Worm (Caenorhabditis elegans) whole organism, mixed stage, embryonic: ENCODE data around the gene W02H3.1.
A peak's percentile ranks its signal among the peaks of the same experiment; 100 is the strongest.

Experiments
- M03D4.4 ChIP-seq: sonication (generic microtip); optimal IDR thresholded peaks from 2 replicates; lab custom pipeline; 2017; ENCODE audit warnings: mild to moderate bottlenecking, missing genetic modification characterization, missing compliant biosample characterization
- bed-3 ChIP-seq: fragments of 200-800 bp; sonication (Bioruptor generic); optimal IDR thresholded peaks from 3 replicates; lab custom pipeline; 2018; ENCODE audit warnings: mild to moderate bottlenecking, missing genetic modification characterization, moderate library complexity, missing compliant biosample characterization
- blmp-1 ChIP-seq: fragments of 150-350 bp; optimal IDR thresholded peaks from 2 replicates; lab custom pipeline; 2014; ENCODE audit warnings: missing biosample characterization, missing genetic modification characterization
- ceh-39 ChIP-seq: fragments of 150-350 bp; optimal IDR thresholded peaks from 2 replicates; lab custom pipeline; 2014; ENCODE audit warnings: missing biosample characterization, missing genetic modification characterization
- ceh-43 ChIP-seq: fragments of 200-800 bp; sonication (Bioruptor generic); optimal IDR thresholded peaks from 2 replicates; lab custom pipeline; 2018; ENCODE audit warnings: mild to moderate bottlenecking, missing genetic modification characterization, moderate library complexity, missing compliant biosample characterization
- ceh-83 ChIP-seq: fragments of 200-800 bp; sonication (Bioruptor generic); optimal IDR thresholded peaks from 2 replicates; lab custom pipeline; 2018; ENCODE audit warnings: mild to moderate bottlenecking, missing genetic modification characterization, missing compliant biosample characterization
- ces-1 ChIP-seq: fragments of 150-350 bp; optimal IDR thresholded peaks from 2 replicates; lab custom pipeline; 2014; ENCODE audit warnings: missing biosample characterization, missing genetic modification reagents, missing genetic modification characterization
- cnd-1 ChIP-seq: fragments of 200-800 bp; sonication (Bioruptor generic); optimal IDR thresholded peaks from 2 replicates; lab custom pipeline; 2018; ENCODE audit warnings: mild to moderate bottlenecking, missing genetic modification characterization, missing compliant biosample characterization
- drap-1 ChIP-seq: fragments of 200-800 bp; sonication (Bioruptor generic); optimal IDR thresholded peaks from 3 replicates; lab custom pipeline; 2018; ENCODE audit warnings: mild to moderate bottlenecking, missing genetic modification characterization, missing compliant biosample characterization
- elt-1 ChIP-seq: sonication (generic microtip); optimal IDR thresholded peaks from 2 replicates; lab custom pipeline; 2017; ENCODE audit warnings: missing genetic modification characterization, mild to moderate bottlenecking, missing compliant biosample characterization, antibody characterized with exemption, moderate library complexity, borderline replicate concordance; ENCODE audit not compliant: insufficient read depth
- elt-3 ChIP-seq: fragments of 150-350 bp; optimal IDR thresholded peaks from 2 replicates; lab custom pipeline; 2014; ENCODE audit warnings: missing biosample characterization, missing genetic modification characterization
- flh-1 ChIP-seq: fragments of 200-800 bp; sonication (Bioruptor generic); optimal IDR thresholded peaks from 2 replicates; lab custom pipeline; 2018; ENCODE audit warnings: mild to moderate bottlenecking, missing genetic modification characterization, moderate library complexity, missing compliant biosample characterization
- ham-2 ChIP-seq: fragments of 200-800 bp; sonication (Bioruptor generic); optimal IDR thresholded peaks from 2 replicates; lab custom pipeline; 2018; ENCODE audit warnings: mild to moderate bottlenecking, missing genetic modification characterization, missing compliant biosample characterization
- hlh-1 ChIP-seq: fragments of 150-350 bp; optimal IDR thresholded peaks from 2 replicates; lab custom pipeline; 2014; ENCODE audit warnings: missing biosample characterization, missing genetic modification reagents, missing genetic modification characterization
- lin-13 ChIP-seq: fragments of 150-350 bp; optimal IDR thresholded peaks from 2 replicates; lab custom pipeline; 2014; ENCODE audit warnings: missing biosample characterization, missing genetic modification characterization
- lin-32 ChIP-seq: fragments of 200-800 bp; sonication (Bioruptor generic); optimal IDR thresholded peaks from 2 replicates; lab custom pipeline; 2018; ENCODE audit warnings: mild to moderate bottlenecking, missing genetic modification characterization, missing compliant biosample characterization
- lsy-2 ChIP-seq: fragments of 150-350 bp; optimal IDR thresholded peaks from 2 replicates; lab custom pipeline; 2014; ENCODE audit warnings: missing biosample characterization, missing genetic modification characterization
- mab-5 ChIP-seq: fragments of 150-350 bp; optimal IDR thresholded peaks from 2 replicates; lab custom pipeline; 2014; ENCODE audit warnings: missing biosample characterization, missing genetic modification characterization
- mep-1 ChIP-seq: fragments of 150-350 bp; optimal IDR thresholded peaks from 2 replicates; lab custom pipeline; 2017; ENCODE audit warnings: missing biosample characterization, missing genetic modification reagents, missing genetic modification characterization, inconsistent platforms
- mls-2 ChIP-seq: sonication (generic microtip); optimal IDR thresholded peaks from 2 replicates; lab custom pipeline; 2016; ENCODE audit warnings: mild to moderate bottlenecking, missing genetic modification characterization, moderate library complexity, missing compliant biosample characterization
- nhr-12 ChIP-seq: fragments of 150-350 bp; optimal IDR thresholded peaks from 2 replicates; lab custom pipeline; 2014; ENCODE audit warnings: missing biosample characterization, missing genetic modification characterization
- nhr-2 ChIP-seq: fragments of 150-350 bp; optimal IDR thresholded peaks from 2 replicates; lab custom pipeline; 2014; ENCODE audit warnings: missing biosample characterization, missing genetic modification characterization
- nhr-237 ChIP-seq: fragments of 150-350 bp; optimal IDR thresholded peaks from 2 replicates; lab custom pipeline; 2014; ENCODE audit warnings: missing biosample characterization, missing genetic modification characterization
- nhr-28 ChIP-seq: fragments of 150-350 bp; optimal IDR thresholded peaks from 2 replicates; lab custom pipeline; 2014; ENCODE audit warnings: missing biosample characterization, missing genetic modification characterization
- nhr-76 ChIP-seq: sonication (generic microtip); optimal IDR thresholded peaks from 2 replicates; lab custom pipeline; 2017; ENCODE audit warnings: missing biosample characterization, missing genetic modification characterization
- pha-4 ChIP-seq: fragments of 150-350 bp; optimal IDR thresholded peaks from 2 replicates; lab custom pipeline; 2018; ENCODE audit warnings: missing biosample characterization, missing genetic modification reagents, missing genetic modification characterization
- sem-2 ChIP-seq: fragments of 200-800 bp; sonication (Bioruptor generic); optimal IDR thresholded peaks from 2 replicates; lab custom pipeline; 2018; ENCODE audit warnings: mild to moderate bottlenecking, missing genetic modification characterization, missing compliant biosample characterization
- snpc-4 ChIP-seq: fragments of 150-350 bp; optimal IDR thresholded peaks from 2 replicates; lab custom pipeline; 2014; ENCODE audit warnings: missing biosample characterization, missing genetic modification characterization
- sptf-1 ChIP-seq: sonication (generic microtip); optimal IDR thresholded peaks from 2 replicates; lab custom pipeline; 2017; ENCODE audit warnings: mild to moderate bottlenecking, missing genetic modification characterization, moderate library complexity, missing compliant biosample characterization
- tbx-8 ChIP-seq: fragments of 200-800 bp; sonication (Bioruptor generic); optimal IDR thresholded peaks from 2 replicates; lab custom pipeline; 2018; ENCODE audit warnings: mild to moderate bottlenecking, missing genetic modification characterization, moderate library complexity, missing compliant biosample characterization
- unc-120 ChIP-seq: sonication (generic microtip); optimal IDR thresholded peaks from 2 replicates; lab custom pipeline; 2017; ENCODE audit warnings: missing genetic modification characterization, missing compliant biosample characterization; ENCODE audit not compliant: poor library complexity, severe bottlenecking
- unc-39 ChIP-seq: fragments of 150-350 bp; optimal IDR thresholded peaks from 2 replicates; lab custom pipeline; 2014; ENCODE audit warnings: missing biosample characterization, missing genetic modification characterization
- unc-62 ChIP-seq: fragments of 150-350 bp; optimal IDR thresholded peaks from 2 replicates; lab custom pipeline; 2014; ENCODE audit warnings: missing biosample characterization, missing genetic modification reagents, missing genetic modification characterization
- zip-8 ChIP-seq: fragments of 150-350 bp; optimal IDR thresholded peaks from 2 replicates; lab custom pipeline; 2014; ENCODE audit warnings: missing biosample characterization, missing genetic modification characterization
- ztf-11 ChIP-seq: fragments of 150-350 bp; optimal IDR thresholded peaks from 2 replicates; lab custom pipeline; 2014; ENCODE audit warnings: missing biosample characterization, missing genetic modification characterization

W02H3.1 gene

DNA sequence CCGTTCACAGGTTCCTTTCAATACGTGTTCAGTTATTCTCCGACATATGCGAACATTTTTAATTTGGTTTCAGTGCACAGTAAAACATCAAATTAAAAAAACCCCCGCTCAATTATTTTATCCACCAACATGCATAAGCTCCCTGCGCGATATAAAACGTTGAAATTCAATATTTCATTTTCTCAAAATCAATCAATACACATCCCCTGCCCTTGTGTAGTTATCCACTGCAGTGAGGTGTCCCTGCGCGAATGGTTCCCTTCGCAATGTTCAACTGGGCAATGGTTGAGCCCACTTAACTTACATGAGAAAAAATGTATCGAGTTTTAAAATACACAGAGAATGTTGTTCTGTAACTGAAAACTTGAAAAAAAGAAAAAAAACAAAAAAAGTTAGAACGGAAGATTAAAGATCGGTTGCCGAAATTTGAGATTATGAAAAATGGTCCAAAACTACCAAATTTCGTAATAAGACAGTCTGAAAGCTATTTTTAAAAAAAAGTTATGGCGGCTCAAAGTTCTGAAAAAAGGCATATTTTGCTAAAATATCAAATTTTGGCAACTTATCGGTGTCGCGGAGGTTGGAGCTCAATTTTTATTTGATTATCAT is 11.2 kb downstream of the W02H3.1 start:
- TF ChIP-seq lin-13 (tag; lab: Kevin White, UChicago) (peak; percentile 94), ceh-39 (tag; lab: Kevin White, UChicago) (peak; percentile 91), nhr-28 (tag; lab: Kevin White, UChicago) (peak; percentile 79), mep-1 (tag; lab: Kevin White, UChicago) (peak; percentile 99), mab-5 (tag; lab: Kevin White, UChicago) (peak; percentile 93), zip-8 (no peak), elt-3 (tag; lab: Kevin White, UChicago) (peak; percentile 96), blmp-1 (tag; lab: Kevin White, UChicago) (peak; percentile 58), nhr-2 (peak; percentile 73), unc-62 (GFP tag; lab: Kevin White, UChicago) (peak; percentile 97), sptf-1 (tag; lab: Kevin White, UChicago) (peak; percentile 93), unc-120 (tag; lab: Kevin White, UChicago) (peak; percentile 82), bed-3 (GFP tag; lab: Kevin White, UChicago) (peak; percentile 30), M03D4.4 (peak; percentile 82), tbx-8 (GFP tag; lab: Kevin White, UChicago) (peak; percentile 19), nhr-237 (tag; lab: Kevin White, UChicago) (peak; percentile 100), ztf-11 (tag; lab: Kevin White, UChicago) (peak; percentile 98), elt-1 (peak; percentile 73), flh-1 (GFP tag; lab: Kevin White, UChicago) (no peak), cnd-1 (tag; lab: Kevin White, UChicago) (peak; percentile 93), drap-1 (peak; percentile 98), ceh-83 (GFP tag; lab: Kevin White, UChicago) (peak; percentile 65), lin-32 (GFP tag; lab: Kevin White, UChicago) (peak; percentile 83), nhr-12 (tag; lab: Kevin White, UChicago) (peak; percentile 100), ceh-43 (GFP tag; lab: Kevin White, UChicago) (peak; percentile 11), pha-4 (tag; lab: Kevin White, UChicago) (peak; percentile 99), mls-2 (tag; lab: Kevin White, UChicago) (peak; percentile 93), hlh-1 (peak; percentile 92), unc-39 (peak; percentile 94), sem-2 (no peak), ces-1 (GFP tag; lab: Kevin White, UChicago) (peak; percentile 99), lsy-2 (peak; percentile 91), nhr-76 (peak; percentile 53), ham-2 (GFP tag; lab: Kevin White, UChicago) (no peak), snpc-4 (tag; lab: Kevin White, UChicago) (no peak)

DNA sequence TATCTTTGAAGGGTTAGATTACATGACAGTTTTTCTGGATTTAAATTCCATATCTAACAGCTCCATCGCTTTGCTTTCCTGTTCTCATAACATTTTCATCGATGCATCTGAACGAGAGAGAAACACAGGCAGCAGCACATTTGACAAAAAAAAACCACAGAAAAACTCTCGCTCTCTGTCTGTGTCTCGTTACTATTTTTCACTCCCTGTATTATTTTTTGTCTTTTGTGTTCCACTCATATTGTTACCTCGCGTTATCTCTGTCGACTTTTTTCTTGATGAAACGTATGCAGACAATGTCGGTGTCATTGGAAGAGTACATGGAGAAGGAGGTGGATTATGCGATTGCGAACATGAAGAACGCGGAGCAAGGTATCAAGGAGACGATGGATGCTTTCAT is 16.3 kb downstream of the W02H3.1 start, which contains the start of gene W04G3.11:
Gene W04G3.11, plus strand, starts transcription at position 244 of the 400 bp plus-strand sequence.
- TF ChIP-seq blmp-1 (tag; lab: Kevin White, UChicago) (no peak), mab-5 (tag; lab: Kevin White, UChicago) (no peak), cnd-1 (tag; lab: Kevin White, UChicago) (no peak), pha-4 (tag; lab: Kevin White, UChicago) (no peak), lsy-2 (no peak), sem-2 (no peak), ces-1 (GFP tag; lab: Kevin White, UChicago) (no peak), tbx-8 (GFP tag; lab: Kevin White, UChicago) (no peak), zip-8 (no peak), M03D4.4 (no peak), nhr-12 (tag; lab: Kevin White, UChicago) (no peak), ceh-39 (tag; lab: Kevin White, UChicago) (no peak), ham-2 (GFP tag; lab: Kevin White, UChicago) (no peak), drap-1 (no peak), nhr-2 (no peak), nhr-237 (tag; lab: Kevin White, UChicago) (no peak), bed-3 (GFP tag; lab: Kevin White, UChicago) (no peak), hlh-1 (no peak)

- TF ChIP-seq ceh-43 (GFP tag; lab: Kevin White, UChicago) = no peak
- TF ChIP-seq nhr-12 (tag; lab: Kevin White, UChicago) = no peak
- TF ChIP-seq nhr-237 (tag; lab: Kevin White, UChicago) = no peak
- no peak for TF ChIP-seq pha-4 (tag; lab: Kevin White, UChicago)
- no peak for TF ChIP-seq nhr-76
- TF ChIP-seq flh-1 (GFP tag; lab: Kevin White, UChicago) = no peak
- no peak for TF ChIP-seq tbx-8 (GFP tag; lab: Kevin White, UChicago)
- TF ChIP-seq zip-8 = no peak
- TF ChIP-seq unc-62 (GFP tag; lab: Kevin White, UChicago) = no peak
- no peak for TF ChIP-seq ceh-83 (GFP tag; lab: Kevin White, UChicago)
- no peak for TF ChIP-seq sptf-1 (tag; lab: Kevin White, UChicago)
- TF ChIP-seq blmp-1 (tag; lab: Kevin White, UChicago) = no peak
- TF ChIP-seq nhr-28 (tag; lab: Kevin White, UChicago) = no peak
- no peak for TF ChIP-seq ztf-11 (tag; lab: Kevin White, UChicago)
- TF ChIP-seq sem-2 = no peak
These were observed 20.1 kb downstream of the W02H3.1 start, which contains the start of gene W04G3.7 for ce11 chrX:11085162-11085561. TSS of gene W04G3.7 (minus strand) at chrX:11085262.
